Fruit fly (Drosophila melanogaster): ENCODE measurements around the gene mmy.

DNA sequence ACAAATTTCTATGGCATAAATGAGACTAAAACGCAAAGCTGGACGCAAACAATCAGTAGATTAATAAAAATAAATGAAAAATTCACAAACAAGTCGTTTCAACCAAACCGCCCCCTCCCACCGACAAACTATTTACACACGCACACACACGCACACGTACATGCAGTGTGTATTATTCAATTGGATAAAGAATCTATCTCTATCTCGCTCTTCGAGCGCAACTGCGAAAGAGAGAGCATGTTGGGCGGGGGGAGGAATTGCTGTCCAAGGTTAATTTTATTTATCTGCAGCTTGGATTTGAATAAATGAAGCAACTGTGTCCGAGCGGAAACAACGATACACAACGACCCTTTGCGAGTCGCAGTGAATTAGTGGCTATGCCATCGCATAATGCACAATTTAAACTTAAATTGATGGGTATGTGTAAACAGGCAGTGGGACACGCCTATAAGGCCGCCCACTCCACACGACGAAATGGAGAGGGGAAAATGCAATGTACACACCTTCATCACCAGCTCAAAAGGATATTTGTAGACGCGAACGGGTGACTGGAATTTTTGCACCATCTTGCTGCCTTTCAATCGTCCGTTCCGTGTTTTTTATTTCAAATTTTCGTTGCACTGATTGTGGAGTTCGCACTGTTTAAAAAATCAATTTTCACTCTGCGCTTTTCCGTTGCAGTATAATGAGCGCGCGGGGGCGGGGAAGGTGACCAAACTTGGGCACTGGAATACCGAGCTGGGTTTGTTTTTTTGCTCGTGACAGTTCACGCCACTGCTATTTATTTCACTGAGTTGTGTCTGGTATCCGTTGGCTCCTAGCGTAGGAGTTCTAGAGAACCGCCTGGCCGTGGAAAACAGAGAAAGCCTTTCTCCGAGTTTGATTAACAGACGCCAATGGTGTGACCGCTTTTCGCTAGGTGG is 18.4 kb downstream of the mmy start, which contains the start of gene retm:
- no peak for TF ChIP-seq CG14711 (tag; optimal IDR thresholded peaks at IDR 0.05)
- TF ChIP-seq Mnt (GFP tag; optimal IDR thresholded peaks at IDR 0.05) = peak; percentile 46
- peak; percentile 9 for TF ChIP-seq Clk (GFP tag; optimal IDR thresholded peaks at IDR 0.05)

Measured in whole organism, adult.